Worm (Caenorhabditis elegans): Measurements from ENCODE around the gene T13C2.7.
A peak's percentile ranks its signal among the peaks of the same experiment; 100 is the strongest.

Gene T13C2.7

ce11 chrII:6830012-6830411 lies 50.8 kb downstream of the T13C2.7 start (continued):
- TF ChIP-seq C16A3.4 (tag; optimal IDR thresholded peaks at IDR 0.05) = no peak
- TF ChIP-seq snpc-4 (tag; optimal IDR thresholded peaks at IDR 0.05) = no peak
- no peak for TF ChIP-seq ets-5 (GFP tag; IDR thresholded peaks at IDR 0.05)
- no peak for TF ChIP-seq vab-15 (tag; optimal IDR thresholded peaks at IDR 0.05)
- no peak for TF ChIP-seq efl-1 (optimal IDR thresholded peaks at IDR 0.05)
- TF ChIP-seq efl-1 (GFP tag; optimal IDR thresholded peaks at IDR 0.05 in 1 of 2) = peak in 1 of 2 experiments; percentile 90
- TF ChIP-seq C04F5.9 (tag; optimal IDR thresholded peaks at IDR 0.05) = no peak
- no peak for TF ChIP-seq sptf-1 (tag; optimal IDR thresholded peaks at IDR 0.05)
- peak; percentile 11 for TF ChIP-seq mep-1 (tag; optimal IDR thresholded peaks at IDR 0.05)
- TF ChIP-seq hlh-17 (GFP tag; optimal IDR thresholded peaks at IDR 0.05; ENCODE audit: borderline replicate concordance) = no peak
- TF ChIP-seq mab-9 (GFP tag; IDR thresholded peaks at IDR 0.05) = no peak
- peak; percentile 2 for TF ChIP-seq snu-23 (GFP tag; optimal IDR thresholded peaks at IDR 0.05)
- TF ChIP-seq nhr-76 (tag; optimal IDR thresholded peaks at IDR 0.05) = no peak
- no peak for TF ChIP-seq ama-1 (optimal IDR thresholded peaks at IDR 0.05)
- TF ChIP-seq xbp-1 (tag; optimal IDR thresholded peaks at IDR 0.05) = no peak
- TF ChIP-seq nhr-47 (tag; optimal IDR thresholded peaks at IDR 0.05) = no peak
- TF ChIP-seq lin-14 (GFP tag; optimal IDR thresholded peaks at IDR 0.05) = peak; percentile 43
- TF ChIP-seq F16B12.6 (tag; optimal IDR thresholded peaks at IDR 0.05) = no peak
- TF ChIP-seq fos-1 (tag; optimal IDR thresholded peaks at IDR 0.05) = no peak
- no peak for TF ChIP-seq ceh-8 (GFP tag; optimal IDR thresholded peaks at IDR 0.05)
- no peak for TF ChIP-seq zip-4 (GFP tag; optimal IDR thresholded peaks at IDR 0.05)
- TF ChIP-seq nhr-19 (GFP tag; conservative IDR thresholded peaks at IDR 0.05) = no peak
- TF ChIP-seq ztf-4 (tag; optimal IDR thresholded peaks at IDR 0.05) = no peak
- TF ChIP-seq blmp-1 (tag; optimal IDR thresholded peaks at IDR 0.05) = peak; percentile 82
- TF ChIP-seq lin-15B (tag; optimal IDR thresholded peaks at IDR 0.05) = no peak
- no peak for TF ChIP-seq skn-1 (tag; optimal IDR thresholded peaks at IDR 0.05)
- TF ChIP-seq sup-37 (GFP tag; optimal IDR thresholded peaks at IDR 0.05) = no peak
- no peak for TF ChIP-seq hlh-4 (tag; optimal IDR thresholded peaks at IDR 0.05)
- TF ChIP-seq pag-3 (tag; optimal IDR thresholded peaks at IDR 0.05; ENCODE audit: borderline replicate concordance, insufficient read depth) = no peak
- no peak for TF ChIP-seq unc-98 (GFP tag; IDR thresholded peaks at IDR 0.05)
- TF ChIP-seq nhr-90 (tag; optimal IDR thresholded peaks at IDR 0.05; ENCODE audit: poor library complexity) = no peak
- TF ChIP-seq mdl-1 (tag; optimal IDR thresholded peaks at IDR 0.05) = no peak
- no peak for TF ChIP-seq egl-27 (tag; optimal IDR thresholded peaks at IDR 0.05)
- TF ChIP-seq tlp-1 (tag; optimal IDR thresholded peaks at IDR 0.05) = no peak
- no peak for TF ChIP-seq unc-62 (GFP tag; optimal IDR thresholded peaks at IDR 0.05)
- TF ChIP-seq nhr-85 (tag) = peak; percentile 62
- TF ChIP-seq nhr-12 (tag; optimal IDR thresholded peaks at IDR 0.05) = no peak
- TF ChIP-seq aha-1 (tag; optimal IDR thresholded peaks at IDR 0.05) = no peak
- TF ChIP-seq irx-1 (tag; optimal IDR thresholded peaks at IDR 0.05) = no peak
- TF ChIP-seq aly-2 (tag; optimal IDR thresholded peaks at IDR 0.05) = no peak
- TF ChIP-seq unc-30 (tag; optimal IDR thresholded peaks at IDR 0.05) = no peak

- peak; percentile 74 for TF ChIP-seq nhr-85 (tag)
- TF ChIP-seq sup-37 (GFP tag; optimal IDR thresholded peaks at IDR 0.05) = no peak
- no peak for TF ChIP-seq efl-1 (optimal IDR thresholded peaks at IDR 0.05)
- TF ChIP-seq efl-1 (GFP tag; optimal IDR thresholded peaks at IDR 0.05 in 1 of 2) = peak in 1 of 2 experiments; percentile 16
- peak; percentile 72 for TF ChIP-seq blmp-1 (tag; optimal IDR thresholded peaks at IDR 0.05)
These were observed 51.7 kb downstream of the T13C2.7 start for ce11 chrII:6830923-6831322.

Measured in whole organism, L1 larva.